Worm (Caenorhabditis elegans): Measurements from ENCODE around the gene taf-6.2.

ce11 chrIV:3655896-3656295, 38.6 kb downstream of the taf-6.2 start:
- TF ChIP-seq ama-1 (optimal IDR thresholded peaks at IDR 0.05) (no peak), ets-4 (tag; optimal IDR thresholded peaks at IDR 0.05) (no peak), fkh-6 (tag; optimal IDR thresholded peaks at IDR 0.05) (no peak), K02D7.2 (tag; optimal IDR thresholded peaks at IDR 0.05) (no peak), ttx-3 (tag; optimal IDR thresholded peaks at IDR 0.05) (no peak), F13H6.1 (tag; optimal IDR thresholded peaks at IDR 0.05) (no peak), pqm-1 (tag; optimal IDR thresholded peaks at IDR 0.05) (no peak)
